Worm (Caenorhabditis elegans): ENCODE measurements around the gene K02E7.10.

- TF ChIP-seq lin-26 (GFP tag; IDR thresholded peaks at IDR 0.05) (no peak), F49E8.2 (tag; optimal IDR thresholded peaks at IDR 0.05; ENCODE audit: insufficient read depth) (no peak)
Measured at ce11 chrII:1071432-1071831, 4.6 kb upstream of the K02E7.10 start.
